Worm (Caenorhabditis elegans) whole organism, L3 larva: ENCODE measurements around the gene bath-31.

Source experiments
- daf-12 ChIP-seq: fragments of 150-350 bp; optimal IDR thresholded peaks from 2 replicates; lab custom pipeline; 2014; ENCODE audit warnings: missing biosample characterization, missing genetic modification reagents, missing genetic modification characterization
- egl-27 ChIP-seq: sonication (generic microtip); optimal IDR thresholded peaks from 4 replicates; lab custom pipeline; 2017; ENCODE audit warnings: missing biosample characterization, missing genetic modification reagents, missing genetic modification characterization
- eor-1 ChIP-seq, 2 experiments: fragments of 150-350 bp; optimal IDR thresholded peaks; 2 replicates each; lab custom pipeline; 2014 to 2018; ENCODE audit warnings: missing biosample characterization in 2 of 2, missing genetic modification characterization in 2 of 2
- lin-39 ChIP-seq: fragments of 150-350 bp; optimal IDR thresholded peaks from 2 replicates; lab custom pipeline; 2018; ENCODE audit warnings: missing biosample characterization, missing genetic modification reagents, missing genetic modification characterization
- mdl-1 ChIP-seq: fragments of 150-350 bp; optimal IDR thresholded peaks from 2 replicates; lab custom pipeline; 2014; ENCODE audit warnings: missing biosample characterization, missing genetic modification characterization
- nhr-28 ChIP-seq: fragments of 150-350 bp; optimal IDR thresholded peaks from 2 replicates; lab custom pipeline; 2014; ENCODE audit warnings: missing biosample characterization, missing genetic modification characterization
- unc-62 ChIP-seq: fragments of 150-350 bp; sonication (generic microtip); optimal IDR thresholded peaks from 4 replicates; lab custom pipeline; 2014; ENCODE audit warnings: missing biosample characterization, missing genetic modification reagents, missing genetic modification characterization

- TF ChIP-seq eor-1 (tag; optimal IDR thresholded peaks at IDR 0.05; lab: Kevin White, UChicago) (no peak), lin-39 (tag; lab: Kevin White, UChicago) (no peak), daf-12 (tag; lab: Kevin White, UChicago) (no peak), nhr-28 (no peak), mdl-1 (tag; lab: Kevin White, UChicago) (no peak), unc-62 (GFP tag; lab: Kevin White, UChicago) (no peak), egl-27 (tag; lab: Kevin White, UChicago) (no peak)
Observed at ce11 chrII:3709255-3709654, 22.5 kb upstream of the bath-31 start, which contains the start of gene srx-110.
